Worm (Caenorhabditis elegans) whole organism, young adult: Measurements from ENCODE around the gene C26E1.1.

ENCODE experiments used
- B0261.1 ChIP-seq: sonication (generic microtip); optimal IDR thresholded peaks from 2 replicates; lab custom pipeline; 2016; ENCODE audit warnings: mild to moderate bottlenecking, missing genetic modification characterization, moderate library complexity, missing compliant biosample characterization
- B0336.3 ChIP-seq: fragments of 200-800 bp; sonication (Bioruptor generic); IDR thresholded peaks from 2 replicates; pipeline ENCODE4 v1.3.6; 2022; ENCODE audit warnings: missing genetic modification characterization, missing compliant biosample characterization
- C06A6.2 ChIP-seq: fragments of 200-800 bp; sonication (Bioruptor generic); conservative IDR thresholded peaks from 2 replicates; pipeline ENCODE4 v1.3.6; 2022; ENCODE audit warnings: missing genetic modification characterization, missing compliant biosample characterization
- D2030.7 ChIP-seq: fragments of 200-800 bp; sonication (Bioruptor generic); IDR thresholded peaks from 2 replicates; pipeline ENCODE4 v1.3.6; 2022; ENCODE audit warnings: missing genetic modification reagents, missing genetic modification characterization, missing compliant biosample characterization
- F22D6.2 ChIP-seq: sonication (generic microtip); optimal IDR thresholded peaks from 2 replicates; lab custom pipeline; 2016; ENCODE audit warnings: mild to moderate bottlenecking, missing genetic modification characterization, missing compliant biosample characterization
- K11D2.4 ChIP-seq: fragments of 200-800 bp; sonication (Bioruptor generic); IDR thresholded peaks from 2 replicates; pipeline ENCODE4 v1.3.6; 2022; ENCODE audit warnings: missing genetic modification reagents, missing genetic modification characterization, missing compliant biosample characterization
- T07F8.4 ChIP-seq: sonication (generic microtip); optimal IDR thresholded peaks from 2 replicates; lab custom pipeline; 2016; ENCODE audit warnings: mild to moderate bottlenecking, missing genetic modification characterization, moderate library complexity, missing compliant biosample characterization
- Y67H2A.10 ChIP-seq: fragments of 200-800 bp; sonication (Bioruptor generic); conservative IDR thresholded peaks from 2 replicates; pipeline ENCODE4 v1.3.6; 2022; ENCODE audit warnings: missing genetic modification reagents, missing genetic modification characterization, missing compliant biosample characterization
- Y95B8A.8 ChIP-seq: fragments of 200-800 bp; sonication (Bioruptor generic); IDR thresholded peaks from 2 replicates; pipeline ENCODE4 v1.3.6; 2022; ENCODE audit warnings: missing genetic modification reagents, missing genetic modification characterization, missing compliant biosample characterization
- aptf-2 ChIP-seq: fragments of 200-800 bp; sonication (Bioruptor generic); conservative IDR thresholded peaks from 2 replicates; pipeline ENCODE4 v1.3.6; 2022; ENCODE audit warnings: missing genetic modification reagents, missing genetic modification characterization, missing compliant biosample characterization
- aptf-3 ChIP-seq: fragments of 200-800 bp; sonication (Bioruptor generic); IDR thresholded peaks from 2 replicates; pipeline ENCODE4 v1.3.6; 2022; ENCODE audit warnings: missing genetic modification characterization, missing compliant biosample characterization
- atf-7 ChIP-seq: sonication (generic microtip); optimal IDR thresholded peaks from 2 replicates; lab custom pipeline; 2017; ENCODE audit warnings: mild to moderate bottlenecking, missing genetic modification characterization, missing compliant biosample characterization
- bed-2 ChIP-seq: fragments of 200-800 bp; sonication (Bioruptor generic); IDR thresholded peaks from 2 replicates; pipeline ENCODE4 v1.3.6; 2022; ENCODE audit warnings: missing genetic modification reagents, missing genetic modification characterization, missing compliant biosample characterization
- cebp-1 ChIP-seq, 2 experiments: fragments of 200-800 bp in 1 of 2; sonication (Bioruptor generic) in 1 of 2; sonication (generic microtip) in 1 of 2; IDR thresholded peaks in 1 of 2; optimal IDR thresholded peaks in 1 of 2; 2 replicates each; pipeline versions ENCODE4 v1.3.6 to Lab custom; 2017 to 2022; ENCODE audit warnings: missing compliant biosample characterization in 2 of 2, missing genetic modification characterization in 2 of 2, mild to moderate bottlenecking in 1 of 2, missing genetic modification reagents in 1 of 2, moderate library complexity in 1 of 2
- ceh-40 ChIP-seq: fragments of 200-800 bp; sonication (Bioruptor generic); IDR thresholded peaks from 2 replicates; pipeline ENCODE4 v1.3.6; 2022; ENCODE audit warnings: missing genetic modification characterization, missing compliant biosample characterization
- ceh-91 ChIP-seq: fragments of 200-800 bp; sonication (Bioruptor generic); IDR thresholded peaks from 2 replicates; pipeline ENCODE4 v1.3.6; 2022; ENCODE audit warnings: missing genetic modification reagents, missing genetic modification characterization, missing compliant biosample characterization
- dox-1 ChIP-seq: fragments of 200-800 bp; sonication (Bioruptor generic); IDR thresholded peaks from 2 replicates; pipeline ENCODE4 v1.3.6; 2022; ENCODE audit warnings: missing genetic modification reagents, missing genetic modification characterization, missing compliant biosample characterization
- egrh-3 ChIP-seq: fragments of 200-800 bp; sonication (Bioruptor generic); IDR thresholded peaks from 2 replicates; pipeline ENCODE4 v1.3.6; 2022; ENCODE audit warnings: missing genetic modification reagents, missing genetic modification characterization, missing compliant biosample characterization
- ets-4 ChIP-seq: fragments of 200-800 bp; sonication (Bioruptor generic); optimal IDR thresholded peaks from 2 replicates; lab custom pipeline; 2018; ENCODE audit warnings: mild to moderate bottlenecking, missing genetic modification characterization, missing compliant biosample characterization
- him-1 ChIP-seq: sonication (generic microtip); optimal IDR thresholded peaks from 2 replicates; lab custom pipeline; 2016; ENCODE audit warnings: missing genotype, missing genetic modification reagents, missing genetic modification characterization, missing compliant biosample characterization
- hlh-26 ChIP-seq: fragments of 200-800 bp; sonication (Bioruptor generic); conservative IDR thresholded peaks from 2 replicates; pipeline ENCODE4 v1.3.6; 2022; ENCODE audit warnings: missing genetic modification reagents, missing genetic modification characterization, missing compliant biosample characterization
- hrde-1 ChIP-seq: sonication (generic microtip); optimal IDR thresholded peaks from 2 replicates; lab custom pipeline; 2016; ENCODE audit warnings: missing genetic modification characterization, mild to moderate bottlenecking, missing compliant biosample characterization, moderate library complexity, missing genotype, missing genetic modification reagents, borderline replicate concordance
- lin-40 ChIP-seq: sonication (generic microtip); optimal IDR thresholded peaks from 2 replicates; lab custom pipeline; 2016; ENCODE audit warnings: missing genetic modification characterization, mild to moderate bottlenecking, missing compliant biosample characterization, missing genotype, missing genetic modification reagents
- lsl-1 ChIP-seq: fragments of 200-800 bp; sonication (Bioruptor generic); optimal IDR thresholded peaks from 2 replicates; lab custom pipeline; 2018; ENCODE audit warnings: mild to moderate bottlenecking, missing genetic modification characterization, moderate library complexity, missing compliant biosample characterization
- mes-4 ChIP-seq: sonication (generic microtip); optimal IDR thresholded peaks from 2 replicates; lab custom pipeline; 2016; ENCODE audit warnings: missing genotype, missing genetic modification characterization, missing compliant biosample characterization
- mxl-1 ChIP-seq: sonication (generic microtip); optimal IDR thresholded peaks from 2 replicates; lab custom pipeline; 2016; ENCODE audit warnings: missing genetic modification characterization, missing compliant biosample characterization
- nfya-1 ChIP-seq: sonication (generic microtip); optimal IDR thresholded peaks from 2 replicates; lab custom pipeline; 2017; ENCODE audit warnings: antibody characterized with exemption, missing compliant biosample characterization, missing genetic modification characterization, borderline replicate concordance; ENCODE audit not compliant: insufficient read depth
- nhr-120 ChIP-seq: fragments of 200-800 bp; sonication (Bioruptor generic); IDR thresholded peaks from 2 replicates; pipeline ENCODE4 v1.3.6; 2022; ENCODE audit warnings: missing genetic modification characterization, missing compliant biosample characterization
- nhr-179 ChIP-seq: sonication (generic microtip); optimal IDR thresholded peaks from 2 replicates; lab custom pipeline; 2016; ENCODE audit warnings: mild to moderate bottlenecking, missing genetic modification characterization, missing compliant biosample characterization
- nhr-27 ChIP-seq: fragments of 200-800 bp; sonication (Bioruptor generic); optimal IDR thresholded peaks from 2 replicates; lab custom pipeline; 2018; ENCODE audit warnings: mild to moderate bottlenecking, missing genetic modification characterization, moderate library complexity, missing compliant biosample characterization
- nhr-80 ChIP-seq: sonication (generic microtip); optimal IDR thresholded peaks from 2 replicates; lab custom pipeline; 2016; ENCODE audit warnings: missing genetic modification characterization, missing compliant biosample characterization
- nhr-90 ChIP-seq: sonication (generic microtip); optimal IDR thresholded peaks from 2 replicates; lab custom pipeline; 2016; ENCODE audit warnings: missing genotype, mild to moderate bottlenecking, missing genetic modification characterization, missing compliant biosample characterization
- rcor-1 ChIP-seq: fragments of 200-800 bp; sonication (Bioruptor generic); IDR thresholded peaks from 2 replicates; pipeline ENCODE4 v1.3.6; 2022; ENCODE audit warnings: missing genetic modification reagents, missing genetic modification characterization, missing compliant biosample characterization
- repo-1 ChIP-seq: sonication (generic microtip); optimal IDR thresholded peaks from 2 replicates; lab custom pipeline; 2017; ENCODE audit warnings: mild to moderate bottlenecking, missing genetic modification characterization, missing compliant biosample characterization
- sea-2 ChIP-seq: fragments of 200-800 bp; sonication (Bioruptor generic); IDR thresholded peaks from 2 replicates; pipeline ENCODE4 v1.3.6; 2022; ENCODE audit warnings: missing genetic modification characterization, missing compliant biosample characterization
- snpc-1.1 ChIP-seq: sonication (generic microtip); optimal IDR thresholded peaks from 2 replicates; lab custom pipeline; 2017; ENCODE audit warnings: missing genetic modification characterization, mild to moderate bottlenecking, missing compliant biosample characterization, antibody characterized with exemption, moderate library complexity, missing genotype, missing genetic modification reagents; ENCODE audit not compliant: insufficient read depth
- snpc-1.3 ChIP-seq: sonication (generic microtip); optimal IDR thresholded peaks from 2 replicates; lab custom pipeline; 2017; ENCODE audit warnings: missing genetic modification characterization, mild to moderate bottlenecking, missing compliant biosample characterization, antibody characterized with exemption, moderate library complexity, missing genotype, missing genetic modification reagents; ENCODE audit not compliant: insufficient read depth
- snpc-3.4 ChIP-seq: sonication (generic microtip); optimal IDR thresholded peaks from 2 replicates; lab custom pipeline; 2017; ENCODE audit warnings: missing genetic modification characterization, mild to moderate bottlenecking, missing compliant biosample characterization, antibody characterized with exemption, moderate library complexity, missing genotype, missing genetic modification reagents
- zfh-2 ChIP-seq: fragments of 200-800 bp; sonication (Bioruptor generic); conservative IDR thresholded peaks from 2 replicates; pipeline ENCODE4 v1.3.6; 2022; ENCODE audit warnings: missing genetic modification reagents, missing genetic modification characterization, missing compliant biosample characterization
- ztf-3 ChIP-seq: fragments of 200-800 bp; sonication (Bioruptor generic); optimal IDR thresholded peaks from 2 replicates; lab custom pipeline; 2018; ENCODE audit warnings: mild to moderate bottlenecking, missing genetic modification characterization, missing compliant biosample characterization

C26E1.1 gene

ce11 chrV:13264245-13264644 is 33.1 kb upstream of the C26E1.1 start, which contains the start of gene zip-5:
TSS of gene zip-5 (plus strand) at chrV:13264545.
- no peak for TF ChIP-seq mxl-1 (tag; lab: Kevin White, UChicago)
- no peak for TF ChIP-seq K11D2.4 (GFP tag; lab: Robert Waterston, UW)
- no peak for TF ChIP-seq zfh-2
- no peak for TF ChIP-seq atf-7 (tag; lab: Kevin White, UChicago)
- no peak for TF ChIP-seq lin-40 (tag; lab: Kevin White, UChicago)
- TF ChIP-seq rcor-1: no peak
- no peak for TF ChIP-seq lsl-1 (GFP tag; lab: Kevin White, UChicago)
- TF ChIP-seq ceh-91: no peak
- no peak for TF ChIP-seq ztf-3 (GFP tag; lab: Kevin White, UChicago)

ce11 chrV:13265628-13266027 is 31.7 kb upstream of the C26E1.1 start:
- no peak for TF ChIP-seq egrh-3 (GFP tag; lab: Robert Waterston, UW)
- no peak for TF ChIP-seq ztf-3 (GFP tag; lab: Kevin White, UChicago)
- no peak for TF ChIP-seq lsl-1 (GFP tag; lab: Kevin White, UChicago)
- TF ChIP-seq nhr-120 (GFP tag; lab: Robert Waterston, UW): no peak
- no peak for TF ChIP-seq nhr-90 (tag; lab: Kevin White, UChicago)
- no peak for TF ChIP-seq mes-4 (tag; lab: Kevin White, UChicago)
- TF ChIP-seq, all 124 proteins: peak for 0

ce11 chrV:13266630-13267029 is 30.7 kb upstream of the C26E1.1 start:
- TF ChIP-seq K11D2.4 (GFP tag; lab: Robert Waterston, UW): no peak
- no peak for TF ChIP-seq aptf-2
- TF ChIP-seq, all 124 proteins: peak for 0

- TF ChIP-seq nhr-80 (tag; lab: Kevin White, UChicago) (peak; percentile 84), snpc-1.1 (tag; lab: Kevin White, UChicago) (no peak), cebp-1 (GFP tag; IDR thresholded peaks at IDR 0.05; lab: Robert Waterston, UW) (peak; percentile 54; the same call in 1 of the 2 replicates), cebp-1 (tag; optimal IDR thresholded peaks at IDR 0.05; lab: Kevin White, UChicago) (peak; percentile 74)
These were observed 29.3 kb upstream of the C26E1.1 start for ce11 chrV:13268032-13268431.

- TF ChIP-seq C06A6.2 (GFP tag; lab: Robert Waterston, UW): no peak
- peak; percentile 63 for TF ChIP-seq ets-4 (GFP tag; lab: Kevin White, UChicago)
- TF ChIP-seq nhr-120 (GFP tag; lab: Robert Waterston, UW): no peak
- no peak for TF ChIP-seq snpc-1.3 (tag; lab: Kevin White, UChicago)
- no peak for TF ChIP-seq snpc-3.4
- no peak for TF ChIP-seq rcor-1
- 0 out of 2 replicates have a peak, but pooled peaks have one; percentile 38 for TF ChIP-seq B0336.3 (GFP tag; lab: Robert Waterston, UW)
- no peak for TF ChIP-seq ztf-3 (GFP tag; lab: Kevin White, UChicago)
- TF ChIP-seq T07F8.4 (tag; lab: Kevin White, UChicago): no peak
- TF ChIP-seq Y67H2A.10 (GFP tag; lab: Robert Waterston, UW): no peak
- TF ChIP-seq hlh-26 (GFP tag; lab: Robert Waterston, UW): no peak
- no peak for TF ChIP-seq bed-2
- TF ChIP-seq Y95B8A.8: no peak
- TF ChIP-seq zfh-2: no peak
- TF ChIP-seq repo-1 (tag; lab: Kevin White, UChicago): no peak
- no peak for TF ChIP-seq him-1 (tag; lab: Kevin White, UChicago)
- TF ChIP-seq nfya-1 (tag; lab: Kevin White, UChicago): no peak
- no peak for TF ChIP-seq D2030.7
- TF ChIP-seq egrh-3 (GFP tag; lab: Robert Waterston, UW): no peak
- TF ChIP-seq ceh-40 (GFP tag; lab: Robert Waterston, UW): no peak
- TF ChIP-seq sea-2 (GFP tag; lab: Robert Waterston, UW): no peak
- TF ChIP-seq nhr-27 (tag; lab: Kevin White, UChicago): no peak
- TF ChIP-seq F22D6.2 (tag; lab: Kevin White, UChicago): no peak
- TF ChIP-seq aptf-3 (GFP tag; lab: Robert Waterston, UW): no peak
- TF ChIP-seq dox-1 (GFP tag; lab: Robert Waterston, UW): no peak
- no peak for TF ChIP-seq nhr-179 (tag; lab: Kevin White, UChicago)
- no peak for TF ChIP-seq B0261.1 (tag; lab: Kevin White, UChicago)
- TF ChIP-seq hrde-1 (tag; lab: Kevin White, UChicago): no peak
These were observed 28.1 kb upstream of the C26E1.1 start for ce11 chrV:13269228-13269630.
